Worm (Caenorhabditis elegans) whole organism, L1 larva: ENCODE data around the gene F35E8.1.

Source experiments
- F16B12.6 ChIP-seq: fragments of 150-350 bp; optimal IDR thresholded peaks from 2 replicates; lab custom pipeline; 2014; ENCODE audit warnings: missing biosample characterization, missing genetic modification characterization
- aha-1 ChIP-seq: fragments of 150-350 bp; optimal IDR thresholded peaks from 2 replicates; lab custom pipeline; 2014; ENCODE audit warnings: missing biosample characterization, missing genetic modification characterization
- aly-2 ChIP-seq: fragments of 150-350 bp; optimal IDR thresholded peaks from 2 replicates; lab custom pipeline; 2014; ENCODE audit warnings: missing biosample characterization, missing genetic modification characterization
- ama-1 ChIP-seq: fragments of 150-350 bp; optimal IDR thresholded peaks from 2 replicates; lab custom pipeline; 2014
- ceh-63 ChIP-seq: fragments of 200-800 bp; sonication (Bioruptor generic); optimal IDR thresholded peaks from 2 replicates; lab custom pipeline; 2018; ENCODE audit warnings: mild to moderate bottlenecking, missing genetic modification characterization, missing compliant biosample characterization
- ceh-8 ChIP-seq: fragments of 200-800 bp; sonication (Bioruptor generic); optimal IDR thresholded peaks from 2 replicates; lab custom pipeline; 2018; ENCODE audit warnings: mild to moderate bottlenecking, missing genetic modification characterization, moderate library complexity, missing compliant biosample characterization
- ceh-82 ChIP-seq, 3 experiments: fragments of 150-350 bp in 1 of 3; sonication (generic microtip) in 2 of 3; optimal IDR thresholded peaks; 2 replicates each; lab custom pipeline; 2014 to 2017; ENCODE audit warnings: missing biosample characterization in 3 of 3, missing genetic modification characterization in 3 of 3
- ces-1 ChIP-seq: fragments of 150-350 bp; optimal IDR thresholded peaks from 2 replicates; lab custom pipeline; 2014; ENCODE audit warnings: missing biosample characterization, missing genetic modification reagents, missing genetic modification characterization
- dpl-1 ChIP-seq, 3 experiments: fragments of 150-350 bp in 2 of 3; sonication (generic microtip) in 1 of 3; optimal IDR thresholded peaks; 2 replicates each; lab custom pipeline; 2014 to 2017; ENCODE audit warnings: missing biosample characterization in 3 of 3, missing genetic modification characterization in 3 of 3, missing genetic modification reagents in 3 of 3
- dsc-1 ChIP-seq: sonication (generic microtip); optimal IDR thresholded peaks from 2 replicates; lab custom pipeline; 2016; ENCODE audit warnings: mild to moderate bottlenecking, missing genetic modification characterization, missing compliant biosample characterization
- efl-1 ChIP-seq, 4 experiments: fragments of 150-350 bp; optimal IDR thresholded peaks in 3 of 4; peaks in 1 of 4; 1 replicate in 1 of 4; 2 replicates in 3 of 4; lab custom pipeline; 2014; ENCODE audit warnings: missing biosample characterization in 2 of 4, missing genetic modification characterization in 2 of 4, missing genetic modification reagents in 2 of 4
- egl-13 ChIP-seq: sonication (generic microtip); optimal IDR thresholded peaks from 2 replicates; lab custom pipeline; 2016; ENCODE audit warnings: missing genotype, missing genetic modification reagents, missing genetic modification characterization, missing compliant biosample characterization
- egl-27 ChIP-seq, 2 experiments: fragments of 150-350 bp in 1 of 2; sonication (generic microtip); optimal IDR thresholded peaks; 3 replicates each; lab custom pipeline; 2017 to 2018; ENCODE audit warnings: missing biosample characterization in 2 of 2, missing genetic modification characterization in 2 of 2, missing genetic modification reagents in 2 of 2
- elt-2 ChIP-seq: sonication (generic microtip); optimal IDR thresholded peaks from 2 replicates; lab custom pipeline; 2016; ENCODE audit warnings: missing genetic modification characterization, mild to moderate bottlenecking, inconsistent platforms, missing compliant biosample characterization, missing genetic modification reagents
- elt-3 ChIP-seq, 6 experiments: fragments of 150-350 bp in 1 of 6; sonication (generic microtip); optimal IDR thresholded peaks; 2 replicates each; lab custom pipeline; 2017 to 2018; ENCODE audit warnings: missing biosample characterization in 6 of 6, missing genetic modification characterization in 6 of 6, inconsistent platforms in 1 of 6
- ets-5 ChIP-seq: fragments of 200-800 bp; sonication (Bioruptor generic); IDR thresholded peaks from 2 replicates; pipeline ENCODE4 v1.3.6; 2022; ENCODE audit warnings: missing genetic modification characterization, missing compliant biosample characterization
- fkh-4 ChIP-seq: sonication (generic microtip); optimal IDR thresholded peaks from 2 replicates; lab custom pipeline; 2016; ENCODE audit warnings: missing compliant biosample characterization, missing genetic modification characterization, borderline replicate concordance
- fkh-8 ChIP-seq: sonication (generic microtip); optimal IDR thresholded peaks from 2 replicates; lab custom pipeline; 2016; ENCODE audit warnings: mild to moderate bottlenecking, missing genetic modification characterization, missing compliant biosample characterization
- grh-1 ChIP-seq: fragments of 200-800 bp; sonication (Bioruptor generic); IDR thresholded peaks from 2 replicates; pipeline ENCODE4 v1.3.6; 2022; ENCODE audit warnings: missing genetic modification reagents, missing genetic modification characterization, missing compliant biosample characterization
- hlh-17 ChIP-seq: fragments of 200-800 bp; sonication (Bioruptor generic); optimal IDR thresholded peaks from 2 replicates; lab custom pipeline; 2018; ENCODE audit warnings: missing genetic modification characterization, mild to moderate bottlenecking, missing compliant biosample characterization, moderate library complexity, borderline replicate concordance
- irx-1 ChIP-seq: sonication (generic microtip); optimal IDR thresholded peaks from 2 replicates; lab custom pipeline; 2016; ENCODE audit warnings: missing genetic modification characterization, missing compliant biosample characterization
- lir-3 ChIP-seq: sonication (generic microtip); optimal IDR thresholded peaks from 2 replicates; lab custom pipeline; 2016; ENCODE audit warnings: mild to moderate bottlenecking, missing genetic modification characterization, moderate library complexity, missing compliant biosample characterization; ENCODE audit not compliant: poor library complexity
- mab-9 ChIP-seq: fragments of 200-800 bp; sonication (Bioruptor generic); IDR thresholded peaks from 2 replicates; pipeline ENCODE4 v1.3.6; 2022; ENCODE audit warnings: missing genetic modification reagents, missing genetic modification characterization, missing compliant biosample characterization
- mdl-1 ChIP-seq, 2 experiments: fragments of 150-350 bp; optimal IDR thresholded peaks; 2 replicates each; lab custom pipeline; 2014 to 2017; ENCODE audit warnings: missing biosample characterization in 2 of 2, missing genetic modification characterization in 2 of 2, inconsistent platforms in 1 of 2
- mef-2 ChIP-seq: fragments of 150-350 bp; optimal IDR thresholded peaks from 2 replicates; lab custom pipeline; 2014; ENCODE audit warnings: missing biosample characterization, missing genetic modification characterization
- nhr-11 ChIP-seq: fragments of 150-350 bp; optimal IDR thresholded peaks from 2 replicates; lab custom pipeline; 2014; ENCODE audit warnings: missing biosample characterization, missing genetic modification characterization
- nhr-12 ChIP-seq: sonication (generic microtip); optimal IDR thresholded peaks from 2 replicates; lab custom pipeline; 2017; ENCODE audit warnings: missing biosample characterization, missing genetic modification characterization
- nhr-19 ChIP-seq: fragments of 200-800 bp; sonication (Bioruptor generic); conservative IDR thresholded peaks from 2 replicates; pipeline ENCODE4 v1.3.6; 2022; ENCODE audit warnings: missing genetic modification characterization, missing compliant biosample characterization
- nhr-20 ChIP-seq: sonication (generic microtip); optimal IDR thresholded peaks from 2 replicates; lab custom pipeline; 2016; ENCODE audit warnings: mild to moderate bottlenecking, missing genetic modification characterization, missing compliant biosample characterization
- nhr-237 ChIP-seq: fragments of 150-350 bp; optimal IDR thresholded peaks from 2 replicates; lab custom pipeline; 2014; ENCODE audit warnings: missing biosample characterization, missing genetic modification characterization
- nhr-28 ChIP-seq: fragments of 150-350 bp; optimal IDR thresholded peaks from 2 replicates; lab custom pipeline; 2014; ENCODE audit warnings: missing biosample characterization, missing genetic modification characterization
- nhr-47 ChIP-seq: sonication (generic microtip); optimal IDR thresholded peaks from 2 replicates; lab custom pipeline; 2016; ENCODE audit warnings: mild to moderate bottlenecking, missing genetic modification characterization, moderate library complexity, missing compliant biosample characterization
- nhr-71 ChIP-seq: sonication (generic microtip); optimal IDR thresholded peaks from 2 replicates; lab custom pipeline; 2016; ENCODE audit warnings: mild to moderate bottlenecking, missing genetic modification characterization, moderate library complexity, missing compliant biosample characterization
- nhr-76 ChIP-seq: sonication (generic microtip); optimal IDR thresholded peaks from 2 replicates; lab custom pipeline; 2017; ENCODE audit warnings: missing biosample characterization, missing genetic modification characterization
- nhr-77 ChIP-seq: fragments of 150-350 bp; optimal IDR thresholded peaks from 2 replicates; lab custom pipeline; 2014; ENCODE audit warnings: missing biosample characterization, missing genetic modification characterization
- nhr-84 ChIP-seq: sonication (generic microtip); optimal IDR thresholded peaks from 2 replicates; lab custom pipeline; 2017; ENCODE audit warnings: missing biosample characterization, missing genetic modification characterization
- nhr-85 ChIP-seq: sonication (generic microtip); peaks from one replicate; lab custom pipeline; 2016; ENCODE audit warnings: missing genetic modification characterization, inconsistent platforms, missing compliant biosample characterization
- nhr-90 ChIP-seq: sonication (generic microtip); optimal IDR thresholded peaks from 2 replicates; lab custom pipeline; 2016; ENCODE audit warnings: mild to moderate bottlenecking, missing genetic modification characterization, missing compliant biosample characterization; ENCODE audit not compliant: poor library complexity
- pqm-1 ChIP-seq: sonication (generic microtip); optimal IDR thresholded peaks from 3 replicates; lab custom pipeline; 2017; ENCODE audit warnings: missing biosample characterization, missing genetic modification characterization
- skn-1 ChIP-seq: fragments of 150-350 bp; optimal IDR thresholded peaks from 2 replicates; lab custom pipeline; 2014; ENCODE audit warnings: missing biosample characterization, missing genetic modification characterization
- snu-23 ChIP-seq: sonication (generic microtip); optimal IDR thresholded peaks from 2 replicates; lab custom pipeline; 2016; ENCODE audit warnings: missing genetic modification characterization, missing compliant biosample characterization
- sox-4 ChIP-seq: sonication (generic microtip); optimal IDR thresholded peaks from 2 replicates; lab custom pipeline; 2016; ENCODE audit warnings: missing genetic modification characterization, missing compliant biosample characterization
- sup-37 ChIP-seq: fragments of 200-800 bp; sonication (Bioruptor generic); optimal IDR thresholded peaks from 2 replicates; lab custom pipeline; 2018; ENCODE audit warnings: mild to moderate bottlenecking, missing genetic modification characterization, missing compliant biosample characterization
- swsn-7 ChIP-seq: sonication (generic microtip); optimal IDR thresholded peaks from 2 replicates; lab custom pipeline; 2016; ENCODE audit warnings: missing genetic modification characterization, missing compliant biosample characterization
- tbx-2 ChIP-seq: sonication (generic microtip); optimal IDR thresholded peaks from 2 replicates; lab custom pipeline; 2016; ENCODE audit warnings: missing genetic modification characterization, missing compliant biosample characterization
- tlp-1 ChIP-seq: fragments of 150-350 bp; optimal IDR thresholded peaks from 2 replicates; lab custom pipeline; 2014; ENCODE audit warnings: missing biosample characterization, missing genetic modification characterization
- unc-30 ChIP-seq: sonication (generic microtip); optimal IDR thresholded peaks from 2 replicates; lab custom pipeline; 2017; ENCODE audit warnings: missing biosample characterization, missing genetic modification characterization
- unc-98 ChIP-seq: fragments of 200-800 bp; sonication (Bioruptor generic); IDR thresholded peaks from 2 replicates; pipeline ENCODE4 v1.3.6; 2022; ENCODE audit warnings: missing genetic modification characterization, missing compliant biosample characterization
- vab-15 ChIP-seq: sonication (generic microtip); optimal IDR thresholded peaks from 2 replicates; lab custom pipeline; 2017; ENCODE audit warnings: missing genotype, mild to moderate bottlenecking, missing genetic modification characterization, missing compliant biosample characterization
- xbp-1 ChIP-seq: sonication (generic microtip); optimal IDR thresholded peaks from 2 replicates; lab custom pipeline; 2016; ENCODE audit warnings: missing genetic modification characterization, missing compliant biosample characterization
- zip-4 ChIP-seq: fragments of 200-800 bp; sonication (Bioruptor generic); optimal IDR thresholded peaks from 2 replicates; lab custom pipeline; 2018; ENCODE audit warnings: mild to moderate bottlenecking, missing genetic modification characterization, moderate library complexity, missing compliant biosample characterization
- ztf-11 ChIP-seq, 2 experiments: sonication (generic microtip); optimal IDR thresholded peaks; 2 replicates each; lab custom pipeline; 2016 to 2017; ENCODE audit warnings: missing genetic modification characterization in 2 of 2, missing biosample characterization in 1 of 2, missing compliant biosample characterization in 1 of 2
- ztf-4 ChIP-seq: fragments of 150-350 bp; optimal IDR thresholded peaks from 2 replicates; lab custom pipeline; 2014; ENCODE audit warnings: missing biosample characterization, missing genetic modification characterization

The F35E8.1 gene

DNA sequence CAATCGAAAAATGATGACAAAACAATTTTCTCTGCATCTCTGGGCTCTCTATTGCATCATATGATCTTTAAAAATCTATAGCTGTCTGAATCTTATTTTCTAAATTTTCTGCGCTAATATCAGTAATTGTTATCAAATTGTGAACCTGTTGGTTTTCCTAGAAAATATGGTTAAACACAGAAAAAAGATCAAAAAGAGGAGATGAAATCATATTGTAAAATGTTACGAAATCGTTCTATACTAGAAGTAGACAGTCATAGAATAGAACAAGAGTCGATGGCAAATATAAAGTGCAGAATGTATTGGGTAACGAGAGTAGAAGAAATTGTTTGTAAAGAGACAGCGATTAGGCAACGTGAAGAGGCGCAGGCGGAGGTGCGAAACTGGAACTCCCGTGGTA, 24.7 kb downstream of the F35E8.1 start:
- TF ChIP-seq efl-1 (optimal IDR thresholded peaks at IDR 0.05; lab: Kevin White, UChicago) (peak; percentile 10 to 40), efl-1 (GFP tag; optimal IDR thresholded peaks at IDR 0.05 in 1 of 2; lab: Kevin White, UChicago) (no peak), mdl-1 (tag; optimal IDR thresholded peaks at IDR 0.05; lab: Kevin White, UChicago) (peak in 1 of 2 experiments; percentile 20), elt-3 (tag; optimal IDR thresholded peaks at IDR 0.05; lab: Kevin White, UChicago) (peak in 2 of 6 experiments; percentile 59 to 83), unc-98 (no peak), tbx-2 (tag; lab: Kevin White, UChicago) (peak; percentile 41), fkh-4 (tag; lab: Kevin White, UChicago) (no peak), aha-1 (tag; lab: Kevin White, UChicago) (no peak), grh-1 (GFP tag; lab: Robert Waterston, UW) (no peak), fkh-8 (tag; lab: Kevin White, UChicago) (no peak), tlp-1 (tag; lab: Kevin White, UChicago) (no peak), egl-27 (tag; optimal IDR thresholded peaks at IDR 0.05; lab: Kevin White, UChicago) (peak in 1 of 2 experiments; percentile 20), dsc-1 (tag; lab: Kevin White, UChicago) (no peak), ztf-4 (no peak), hlh-17 (GFP tag; lab: Kevin White, UChicago) (no peak), sup-37 (GFP tag; lab: Kevin White, UChicago) (no peak), nhr-20 (tag; lab: Kevin White, UChicago) (peak; percentile 70), ceh-63 (GFP tag; lab: Kevin White, UChicago) (no peak), nhr-28 (tag; lab: Kevin White, UChicago) (peak; percentile 66), nhr-71 (tag; lab: Kevin White, UChicago) (peak; percentile 66), ama-1 (lab: Kevin White, UChicago) (no peak), nhr-237 (peak; percentile 71), nhr-85 (tag; lab: Kevin White, UChicago) (peak; percentile 87), ztf-11 (tag; optimal IDR thresholded peaks at IDR 0.05; lab: Kevin White, UChicago) (no peak), nhr-77 (tag; lab: Kevin White, UChicago) (peak; percentile 11), lir-3 (tag; lab: Kevin White, UChicago) (peak; percentile 48), ceh-82 (tag; optimal IDR thresholded peaks at IDR 0.05; lab: Kevin White, UChicago) (peak in 2 of 3 experiments; percentile 30 to 49), nhr-12 (tag; lab: Kevin White, UChicago) (no peak), nhr-47 (peak; percentile 59), xbp-1 (tag; lab: Kevin White, UChicago) (no peak), egl-13 (no peak), elt-2 (tag; lab: Kevin White, UChicago) (peak; percentile 58), aly-2 (tag; lab: Kevin White, UChicago) (no peak), unc-30 (tag; lab: Kevin White, UChicago) (no peak), skn-1 (tag; lab: Kevin White, UChicago) (peak; percentile 100), F16B12.6 (no peak), dpl-1 (GFP tag; optimal IDR thresholded peaks at IDR 0.05; lab: Kevin White, UChicago) (peak; percentile 3 to 20 (median 9)), mab-9 (GFP tag; lab: Robert Waterston, UW) (no peak), ces-1 (GFP tag; lab: Kevin White, UChicago) (no peak), nhr-19 (peak; percentile 43), pqm-1 (tag; lab: Kevin White, UChicago) (no peak), zip-4 (peak; percentile 76), nhr-90 (tag; lab: Kevin White, UChicago) (peak; percentile 46), sox-4 (tag; lab: Kevin White, UChicago) (no peak), snu-23 (GFP tag; lab: Kevin White, UChicago) (peak; percentile 37), swsn-7 (tag; lab: Kevin White, UChicago) (peak; percentile 17), nhr-84 (no peak), mef-2 (tag; lab: Kevin White, UChicago) (peak; percentile 20), irx-1 (tag; lab: Kevin White, UChicago) (peak; percentile 34), nhr-11 (tag; lab: Kevin White, UChicago) (peak; percentile 53), ets-5 (GFP tag; lab: Robert Waterston, UW) (no peak), nhr-76 (tag; lab: Kevin White, UChicago) (no peak), ceh-8 (no peak), vab-15 (tag; lab: Kevin White, UChicago) (no peak)
